Worm (Caenorhabditis elegans) whole organism, young adult: Measurements from ENCODE around the gene fubl-2.

ENCODE experiments used
- B0261.1 ChIP-seq: sonication (generic microtip); optimal IDR thresholded peaks from 2 replicates; lab custom pipeline; 2016; ENCODE audit warnings: mild to moderate bottlenecking, missing genetic modification characterization, moderate library complexity, missing compliant biosample characterization
- B0336.3 ChIP-seq: fragments of 200-800 bp; sonication (Bioruptor generic); IDR thresholded peaks from 2 replicates; pipeline ENCODE4 v1.3.6; 2022; ENCODE audit warnings: missing genetic modification characterization, missing compliant biosample characterization
- C06A6.2 ChIP-seq: fragments of 200-800 bp; sonication (Bioruptor generic); conservative IDR thresholded peaks from 2 replicates; pipeline ENCODE4 v1.3.6; 2022; ENCODE audit warnings: missing genetic modification characterization, missing compliant biosample characterization
- C17E4.6 ChIP-seq: fragments of 200-800 bp; sonication (Bioruptor generic); IDR thresholded peaks from 2 replicates; pipeline ENCODE4 v1.3.6; 2022; ENCODE audit warnings: missing genetic modification reagents, missing genetic modification characterization, missing compliant biosample characterization
- F10E7.11 ChIP-seq: sonication (generic microtip); optimal IDR thresholded peaks from 2 replicates; lab custom pipeline; 2017; ENCODE audit warnings: mild to moderate bottlenecking, missing genetic modification characterization, moderate library complexity, missing compliant biosample characterization
- F39B2.1 ChIP-seq: fragments of 200-800 bp; sonication (Bioruptor generic); IDR thresholded peaks from 2 replicates; pipeline ENCODE4 v1.3.6; 2022; ENCODE audit warnings: missing genetic modification reagents, missing genetic modification characterization, missing compliant biosample characterization
- F57C9.4 ChIP-seq: sonication (generic microtip); optimal IDR thresholded peaks from 2 replicates; lab custom pipeline; 2017; ENCODE audit warnings: mild to moderate bottlenecking, missing genetic modification characterization, missing compliant biosample characterization
- T07F8.4 ChIP-seq: sonication (generic microtip); optimal IDR thresholded peaks from 2 replicates; lab custom pipeline; 2016; ENCODE audit warnings: mild to moderate bottlenecking, missing genetic modification characterization, moderate library complexity, missing compliant biosample characterization
- T26A5.8 ChIP-seq: sonication (generic microtip); optimal IDR thresholded peaks from 2 replicates; lab custom pipeline; 2016; ENCODE audit warnings: missing genetic modification characterization, missing compliant biosample characterization
- Y56A3A.18 ChIP-seq: fragments of 200-800 bp; sonication (Bioruptor generic); IDR thresholded peaks from 2 replicates; pipeline ENCODE4 v1.3.6; 2022; ENCODE audit warnings: missing genetic modification reagents, missing genetic modification characterization, missing compliant biosample characterization
- Y95B8A.8 ChIP-seq: fragments of 200-800 bp; sonication (Bioruptor generic); IDR thresholded peaks from 2 replicates; pipeline ENCODE4 v1.3.6; 2022; ENCODE audit warnings: missing genetic modification reagents, missing genetic modification characterization, missing compliant biosample characterization
- ZK185.1 ChIP-seq: sonication (generic microtip); optimal IDR thresholded peaks from 2 replicates; lab custom pipeline; 2016; ENCODE audit warnings: mild to moderate bottlenecking, missing genetic modification characterization, missing compliant biosample characterization; ENCODE audit not compliant: poor library complexity, severe bottlenecking
- akir-1 ChIP-seq: fragments of 200-800 bp; sonication (Bioruptor generic); optimal IDR thresholded peaks from 2 replicates; lab custom pipeline; 2018; ENCODE audit warnings: mild to moderate bottlenecking, missing genetic modification characterization, moderate library complexity, missing compliant biosample characterization
- aptf-3 ChIP-seq: fragments of 200-800 bp; sonication (Bioruptor generic); IDR thresholded peaks from 2 replicates; pipeline ENCODE4 v1.3.6; 2022; ENCODE audit warnings: missing genetic modification characterization, missing compliant biosample characterization
- atf-7 ChIP-seq: sonication (generic microtip); optimal IDR thresholded peaks from 2 replicates; lab custom pipeline; 2017; ENCODE audit warnings: mild to moderate bottlenecking, missing genetic modification characterization, missing compliant biosample characterization
- ceh-27 ChIP-seq: fragments of 200-800 bp; sonication (Bioruptor generic); optimal IDR thresholded peaks from 2 replicates; lab custom pipeline; 2018; ENCODE audit warnings: mild to moderate bottlenecking, missing genetic modification characterization, moderate library complexity, missing compliant biosample characterization
- ceh-58 ChIP-seq: fragments of 200-800 bp; sonication (Bioruptor generic); IDR thresholded peaks from 2 replicates; pipeline ENCODE4 v1.3.6; 2022; ENCODE audit warnings: missing genetic modification characterization, missing compliant biosample characterization
- ceh-91 ChIP-seq: fragments of 200-800 bp; sonication (Bioruptor generic); IDR thresholded peaks from 2 replicates; pipeline ENCODE4 v1.3.6; 2022; ENCODE audit warnings: missing genetic modification reagents, missing genetic modification characterization, missing compliant biosample characterization
- efl-1 ChIP-seq: fragments of 150-350 bp; optimal IDR thresholded peaks from 2 replicates; lab custom pipeline; 2014; ENCODE audit warnings: missing biosample characterization, missing genetic modification reagents, missing genetic modification characterization
- egl-44 ChIP-seq: fragments of 200-800 bp; sonication (Bioruptor generic); IDR thresholded peaks from 2 replicates; pipeline ENCODE4 v1.3.6; 2022; ENCODE audit warnings: missing genetic modification reagents, missing genetic modification characterization, missing compliant biosample characterization
- hlh-26 ChIP-seq: fragments of 200-800 bp; sonication (Bioruptor generic); conservative IDR thresholded peaks from 2 replicates; pipeline ENCODE4 v1.3.6; 2022; ENCODE audit warnings: missing genetic modification reagents, missing genetic modification characterization, missing compliant biosample characterization
- hmg-1.2 ChIP-seq: fragments of 200-800 bp; sonication (Bioruptor generic); IDR thresholded peaks from 2 replicates; pipeline ENCODE4 v1.3.6; 2022; ENCODE audit warnings: missing genetic modification reagents, missing genetic modification characterization, missing compliant biosample characterization
- hmg-20 ChIP-seq: fragments of 200-800 bp; sonication (Bioruptor generic); IDR thresholded peaks from 2 replicates; pipeline ENCODE4 v1.3.6; 2022; ENCODE audit warnings: missing genetic modification reagents, missing genetic modification characterization, missing compliant biosample characterization
- hrde-1 ChIP-seq: sonication (generic microtip); optimal IDR thresholded peaks from 2 replicates; lab custom pipeline; 2016; ENCODE audit warnings: missing genetic modification characterization, mild to moderate bottlenecking, missing compliant biosample characterization, moderate library complexity, missing genotype, missing genetic modification reagents, borderline replicate concordance
- let-607 ChIP-seq, 2 experiments: fragments of 200-800 bp in 1 of 2; sonication (Bioruptor generic) in 1 of 2; sonication (generic microtip) in 1 of 2; optimal IDR thresholded peaks; 2 replicates each; lab custom pipeline; 2016 to 2018; ENCODE audit warnings: mild to moderate bottlenecking in 2 of 2, missing compliant biosample characterization in 2 of 2, missing genetic modification characterization in 2 of 2, moderate library complexity in 2 of 2, missing genotype in 1 of 2
- lin-26 ChIP-seq: fragments of 200-800 bp; sonication (Bioruptor generic); IDR thresholded peaks from 2 replicates; pipeline ENCODE4 v1.3.6; 2022; ENCODE audit warnings: missing genetic modification reagents, missing genetic modification characterization, missing compliant biosample characterization
- lsl-1 ChIP-seq: fragments of 200-800 bp; sonication (Bioruptor generic); optimal IDR thresholded peaks from 2 replicates; lab custom pipeline; 2018; ENCODE audit warnings: mild to moderate bottlenecking, missing genetic modification characterization, moderate library complexity, missing compliant biosample characterization
- lsy-27 ChIP-seq: sonication (generic microtip); optimal IDR thresholded peaks from 2 replicates; lab custom pipeline; 2017; ENCODE audit warnings: missing genetic modification characterization, mild to moderate bottlenecking, missing compliant biosample characterization, antibody characterized with exemption, missing genotype, borderline replicate concordance; ENCODE audit not compliant: insufficient read depth
- madf-10 ChIP-seq: sonication (generic microtip); optimal IDR thresholded peaks from 2 replicates; lab custom pipeline; 2016; ENCODE audit warnings: mild to moderate bottlenecking, missing genetic modification characterization, missing compliant biosample characterization
- mel-28 ChIP-seq: sonication (generic microtip); optimal IDR thresholded peaks from 2 replicates; lab custom pipeline; 2016; ENCODE audit warnings: borderline replicate concordance, mild to moderate bottlenecking, missing genetic modification characterization, missing compliant biosample characterization
- mxl-1 ChIP-seq: sonication (generic microtip); optimal IDR thresholded peaks from 2 replicates; lab custom pipeline; 2016; ENCODE audit warnings: missing genetic modification characterization, missing compliant biosample characterization
- nfyb-1 ChIP-seq: fragments of 200-800 bp; sonication (Bioruptor generic); IDR thresholded peaks from 2 replicates; pipeline ENCODE4 v1.3.6; 2022; ENCODE audit warnings: missing genetic modification reagents, missing genetic modification characterization, missing compliant biosample characterization
- nhr-120 ChIP-seq: fragments of 200-800 bp; sonication (Bioruptor generic); IDR thresholded peaks from 2 replicates; pipeline ENCODE4 v1.3.6; 2022; ENCODE audit warnings: missing genetic modification characterization, missing compliant biosample characterization
- nhr-80 ChIP-seq: sonication (generic microtip); optimal IDR thresholded peaks from 2 replicates; lab custom pipeline; 2016; ENCODE audit warnings: missing genetic modification characterization, missing compliant biosample characterization
- pbrm-1 ChIP-seq: fragments of 200-800 bp; sonication (Bioruptor generic); IDR thresholded peaks from 2 replicates; pipeline ENCODE4 v1.3.6; 2022; ENCODE audit warnings: missing genetic modification reagents, missing genetic modification characterization, missing compliant biosample characterization
- pha-4 ChIP-seq: fragments of 150-350 bp; sonication (generic microtip); optimal IDR thresholded peaks from 2 replicates; lab custom pipeline; 2014; ENCODE audit warnings: missing biosample characterization, missing genetic modification reagents, missing genetic modification characterization
- rcor-1 ChIP-seq: fragments of 200-800 bp; sonication (Bioruptor generic); IDR thresholded peaks from 2 replicates; pipeline ENCODE4 v1.3.6; 2022; ENCODE audit warnings: missing genetic modification reagents, missing genetic modification characterization, missing compliant biosample characterization
- repo-1 ChIP-seq: sonication (generic microtip); optimal IDR thresholded peaks from 2 replicates; lab custom pipeline; 2017; ENCODE audit warnings: mild to moderate bottlenecking, missing genetic modification characterization, missing compliant biosample characterization
- rpc-1 ChIP-seq, 2 experiments: fragments of 150-350 bp in 1 of 2; sonication (generic microtip) in 1 of 2; optimal IDR thresholded peaks; 2 replicates each; lab custom pipeline; 2014 to 2018; ENCODE audit warnings: missing biosample characterization in 1 of 2, missing genetic modification characterization in 1 of 2, missing genetic modification reagents in 1 of 2, missing genotype in 1 of 2
- sdz-38 ChIP-seq: sonication (generic microtip); optimal IDR thresholded peaks from 2 replicates; lab custom pipeline; 2016; ENCODE audit warnings: missing genotype, missing genetic modification characterization, missing compliant biosample characterization
- snpc-1.1 ChIP-seq: sonication (generic microtip); optimal IDR thresholded peaks from 2 replicates; lab custom pipeline; 2017; ENCODE audit warnings: missing genetic modification characterization, mild to moderate bottlenecking, missing compliant biosample characterization, antibody characterized with exemption, moderate library complexity, missing genotype, missing genetic modification reagents; ENCODE audit not compliant: insufficient read depth
- snpc-1.3 ChIP-seq: sonication (generic microtip); optimal IDR thresholded peaks from 2 replicates; lab custom pipeline; 2017; ENCODE audit warnings: missing genetic modification characterization, mild to moderate bottlenecking, missing compliant biosample characterization, antibody characterized with exemption, moderate library complexity, missing genotype, missing genetic modification reagents; ENCODE audit not compliant: insufficient read depth
- snpc-3.4 ChIP-seq: sonication (generic microtip); optimal IDR thresholded peaks from 2 replicates; lab custom pipeline; 2017; ENCODE audit warnings: missing genetic modification characterization, mild to moderate bottlenecking, missing compliant biosample characterization, antibody characterized with exemption, moderate library complexity, missing genotype, missing genetic modification reagents
- unc-130 ChIP-seq: sonication (generic microtip); optimal IDR thresholded peaks from 2 replicates; lab custom pipeline; 2016; ENCODE audit warnings: missing genetic modification reagents, missing genetic modification characterization, missing compliant biosample characterization
- ztf-25 ChIP-seq: fragments of 200-800 bp; sonication (Bioruptor generic); IDR thresholded peaks from 2 replicates; pipeline ENCODE4 v1.3.6; 2022; ENCODE audit warnings: missing genetic modification reagents, missing genetic modification characterization, missing compliant biosample characterization
- ztf-28 ChIP-seq: fragments of 200-800 bp; sonication (Bioruptor generic); IDR thresholded peaks from 2 replicates; pipeline ENCODE4 v1.3.6; 2022; ENCODE audit warnings: missing genetic modification reagents, missing genetic modification characterization, missing compliant biosample characterization
- ztf-3 ChIP-seq: fragments of 200-800 bp; sonication (Bioruptor generic); optimal IDR thresholded peaks from 2 replicates; lab custom pipeline; 2018; ENCODE audit warnings: mild to moderate bottlenecking, missing genetic modification characterization, missing compliant biosample characterization

The fubl-2 gene

DNA sequence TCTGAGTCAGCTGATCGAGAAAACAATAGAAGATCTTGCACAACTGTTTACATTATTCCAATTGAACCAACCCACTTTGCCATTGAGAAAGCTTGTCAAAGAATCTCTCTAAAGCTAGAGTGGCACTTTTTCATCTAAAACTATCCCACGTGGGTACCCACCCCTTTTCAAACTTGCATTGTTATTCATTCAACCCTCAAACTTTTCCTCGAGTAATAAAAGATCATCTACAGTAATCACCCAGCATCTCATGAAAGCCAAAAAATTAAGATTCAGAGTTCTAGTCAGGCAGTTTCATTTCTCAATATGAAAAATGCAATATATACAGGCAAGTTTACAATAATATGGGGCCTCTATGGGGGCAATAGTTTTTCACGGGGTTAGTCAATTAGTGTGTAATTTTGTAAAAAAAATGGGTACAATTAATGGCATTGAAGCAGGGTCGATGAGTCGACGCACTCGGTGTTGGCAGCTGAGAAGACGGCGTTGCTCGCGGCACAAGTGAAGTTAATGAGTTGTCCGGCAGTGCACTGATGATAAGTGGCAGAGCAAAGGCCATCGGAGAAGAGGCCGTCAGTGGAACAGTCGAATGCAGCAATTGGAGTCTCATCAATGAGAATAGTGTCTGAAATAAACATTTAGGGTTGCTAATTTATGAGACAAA, 14.4 kb upstream of the fubl-2 start (continued):
- TF ChIP-seq C17E4.6 (GFP tag; lab: Robert Waterston, UW) (0 out of 2 replicates have a peak, but pooled peaks have one; percentile 11), ztf-28 (no peak), ZK185.1 (tag; lab: Kevin White, UChicago) (no peak), efl-1 (peak; percentile 51), ceh-58 (GFP tag; lab: Robert Waterston, UW) (peak; percentile 62; the same call in 1 of the 2 replicates), nfyb-1 (GFP tag; lab: Robert Waterston, UW) (no peak; the same call in 1 of the 2 replicates), ztf-3 (no peak), mxl-1 (no peak), hlh-26 (GFP tag; lab: Robert Waterston, UW) (no peak), Y56A3A.18 (GFP tag; lab: Robert Waterston, UW) (peak; percentile 75), egl-44 (GFP tag; lab: Robert Waterston, UW) (no peak; the same call in 1 of the 2 replicates), nhr-120 (no peak), atf-7 (tag; lab: Kevin White, UChicago) (peak; percentile 24), ceh-91 (GFP tag; lab: Robert Waterston, UW) (no peak; the same call in none of the 2 replicates), hmg-20 (GFP tag; lab: Robert Waterston, UW) (0 out of 2 replicates have a peak, but pooled peaks have one; percentile 34), snpc-1.1 (tag; lab: Kevin White, UChicago) (peak; percentile 75), ceh-27 (GFP tag; lab: Kevin White, UChicago) (no peak), lsl-1 (GFP tag; lab: Kevin White, UChicago) (peak; percentile 59), Y95B8A.8 (GFP tag; lab: Robert Waterston, UW) (peak; percentile 92), T07F8.4 (no peak), F10E7.11 (tag; lab: Kevin White, UChicago) (peak; percentile 70), pbrm-1 (GFP tag; lab: Robert Waterston, UW) (peak; percentile 66), unc-130 (peak; percentile 74), F39B2.1 (GFP tag; lab: Robert Waterston, UW) (peak; percentile 70; the same call in 1 of the 2 replicates), ztf-25 (GFP tag; lab: Robert Waterston, UW) (peak; percentile 72; the same call in 1 of the 2 replicates), B0336.3 (GFP tag; lab: Robert Waterston, UW) (peak; percentile 97), akir-1 (GFP tag; lab: Kevin White, UChicago) (no peak), lin-26 (peak; percentile 82), snpc-3.4 (tag; lab: Kevin White, UChicago) (peak; percentile 88), aptf-3 (GFP tag; lab: Robert Waterston, UW) (0 out of 2 replicates have a peak, but pooled peaks have one; percentile 22), snpc-1.3 (peak; percentile 67), pha-4 (tag; lab: Kevin White, UChicago) (no peak), hrde-1 (peak; percentile 96), sdz-38 (tag; lab: Kevin White, UChicago) (no peak), rcor-1 (peak; percentile 78; the same call in 1 of the 2 replicates)

DNA sequence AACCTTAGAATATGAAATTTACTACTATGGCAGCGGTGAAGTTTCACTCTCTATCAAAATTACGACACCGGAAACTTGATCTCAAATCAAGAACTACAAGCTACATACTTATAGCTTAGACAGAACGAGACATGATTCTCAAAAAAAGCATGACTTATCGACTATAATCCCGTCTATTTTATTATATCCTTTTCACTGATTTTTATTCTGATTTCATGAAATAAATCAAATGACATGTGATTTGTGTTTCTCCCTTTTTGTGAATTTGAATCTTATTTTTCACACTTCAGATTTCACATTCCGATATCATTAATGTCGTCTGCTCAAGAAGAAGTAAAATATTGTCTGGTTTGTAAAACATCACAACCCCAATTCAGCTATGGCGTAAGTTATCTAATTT, 12.5 kb upstream of the fubl-2 start, which contains the start of gene ZK418.11:
ZK418.11 (plus strand) TSS at position 289 of the 400 bp plus-strand sequence.
- TF ChIP-seq mel-28 (tag; lab: Kevin White, UChicago), result no peak
- no peak for TF ChIP-seq nhr-80 (tag; lab: Kevin White, UChicago)
- TF ChIP-seq B0261.1, result no peak
- no peak for TF ChIP-seq rcor-1
- no peak for TF ChIP-seq let-607 (tag; optimal IDR thresholded peaks at IDR 0.05; lab: Kevin White, UChicago)
- no peak for TF ChIP-seq snpc-1.3
- no peak for TF ChIP-seq hmg-1.2 (GFP tag; lab: Robert Waterston, UW)
- no peak for TF ChIP-seq repo-1 (tag; lab: Kevin White, UChicago)
- TF ChIP-seq C06A6.2 (GFP tag; lab: Robert Waterston, UW), result no peak
- no peak for TF ChIP-seq T26A5.8
- no peak for TF ChIP-seq lsy-27 (tag; lab: Kevin White, UChicago)
- TF ChIP-seq madf-10 (tag; lab: Kevin White, UChicago), result no peak
- TF ChIP-seq F57C9.4 (tag; lab: Kevin White, UChicago), result no peak
- no peak for TF ChIP-seq rpc-1 (optimal IDR thresholded peaks at IDR 0.05; lab: Kevin White, UChicago)
- no peak for TF ChIP-seq rpc-1 (tag; optimal IDR thresholded peaks at IDR 0.05; lab: Kevin White, UChicago)
- TF ChIP-seq ztf-25 (GFP tag; lab: Robert Waterston, UW), result no peak
